Fruit fly (Drosophila melanogaster) whole organism, embryonic: ENCODE data around the gene Syt12.
A peak's percentile ranks its signal among the peaks of the same experiment; 100 is the strongest.

ENCODE experiments used
- Adf1 ChIP-seq: fragments of 200-800 bp; sonication (Bioruptor generic); IDR thresholded peaks from 2 replicates; pipeline ENCODE4 v1.3.6; 2022; ENCODE audit warnings: missing biosample characterization, missing genetic modification characterization
- CG10321 ChIP-seq: fragments of 200-800 bp; sonication (Bioruptor generic); IDR thresholded peaks from 2 replicates; pipeline ENCODE4 v1.3.6; 2022; ENCODE audit warnings: missing biosample characterization, missing genetic modification characterization
- CG10979 ChIP-seq: fragments of 200-800 bp; sonication (Bioruptor generic); optimal IDR thresholded peaks from 2 replicates; lab custom pipeline; 2018; ENCODE audit warnings: missing biosample characterization, mild to moderate bottlenecking, missing genetic modification characterization, moderate library complexity
- CG11560 ChIP-seq: fragments of 200-800 bp; sonication (Bioruptor generic); IDR thresholded peaks from 3 replicates; pipeline ENCODE4 v1.3.6; 2022; ENCODE audit warnings: missing biosample characterization, missing genetic modification characterization
- CG12155 ChIP-seq: fragments of 200-800 bp; sonication (Bioruptor generic); optimal IDR thresholded peaks from 3 replicates; lab custom pipeline; 2016; ENCODE audit warnings: missing biosample characterization, missing genetic modification characterization
- CG12942 ChIP-seq: fragments of 200-800 bp; sonication (Bioruptor generic); optimal IDR thresholded peaks from 3 replicates; lab custom pipeline; 2016; ENCODE audit warnings: missing biosample characterization, missing genetic modification characterization
- CG13624 ChIP-seq: fragments of 200-800 bp; sonication (Bioruptor generic); optimal IDR thresholded peaks from 2 replicates; lab custom pipeline; 2016; ENCODE audit warnings: missing biosample characterization, missing genetic modification characterization
- CG13775 ChIP-seq: fragments of 200-800 bp; sonication (Bioruptor generic); optimal IDR thresholded peaks from 3 replicates; lab custom pipeline; 2017; ENCODE audit warnings: missing biosample characterization, mild to moderate bottlenecking, missing genetic modification characterization
- CG16863 ChIP-seq: fragments of 200-800 bp; sonication (Bioruptor generic); optimal IDR thresholded peaks from 3 replicates; lab custom pipeline; 2016; ENCODE audit warnings: missing biosample characterization, missing genetic modification characterization
- CG17359 ChIP-seq: fragments of 200-800 bp; sonication (Bioruptor generic); optimal IDR thresholded peaks from 3 replicates; lab custom pipeline; 2018; ENCODE audit warnings: missing biosample characterization, mild to moderate bottlenecking, missing genetic modification characterization, moderate library complexity
- CG18599 ChIP-seq: fragments of 200-800 bp; sonication (Bioruptor generic); optimal IDR thresholded peaks from 3 replicates; lab custom pipeline; 2017; ENCODE audit warnings: missing biosample characterization, missing genetic modification characterization, mild to moderate bottlenecking, moderate library complexity, missing genetic modification reagents
- CG18619 ChIP-seq: fragments of 200-800 bp; sonication (Bioruptor generic); optimal IDR thresholded peaks from 3 replicates; lab custom pipeline; 2017; ENCODE audit warnings: missing biosample characterization, mild to moderate bottlenecking, missing genetic modification characterization
- CG2875 ChIP-seq: fragments of 200-800 bp; sonication (Bioruptor generic); optimal IDR thresholded peaks from 2 replicates; lab custom pipeline; 2017; ENCODE audit warnings: missing biosample characterization, mild to moderate bottlenecking, missing genetic modification characterization, missing genetic modification reagents
- CG3281 ChIP-seq: fragments of 200-800 bp; sonication (Bioruptor generic); optimal IDR thresholded peaks from 3 replicates; lab custom pipeline; 2017; ENCODE audit warnings: missing biosample characterization, mild to moderate bottlenecking, missing genetic modification characterization
- CG34422 ChIP-seq: fragments of 200-800 bp; sonication (Bioruptor generic); IDR thresholded peaks from 3 replicates; pipeline ENCODE4 v1.3.6; 2022; ENCODE audit warnings: missing biosample characterization, missing genetic modification characterization
- CG5245 ChIP-seq: fragments of 200-800 bp; sonication (Bioruptor generic); optimal IDR thresholded peaks from 3 replicates; lab custom pipeline; 2016; ENCODE audit warnings: missing biosample characterization, missing genetic modification characterization
- CG7987 ChIP-seq: fragments of 200-800 bp; sonication (Bioruptor generic); optimal IDR thresholded peaks from 2 replicates; lab custom pipeline; 2018; ENCODE audit warnings: missing biosample characterization, mild to moderate bottlenecking, missing genetic modification characterization, moderate library complexity
- CG8290 ChIP-seq, 3 experiments: fragments of 200-800 bp; sonication (Bioruptor generic); optimal IDR thresholded peaks; 2 replicates each; lab custom pipeline; 2016 to 2019; ENCODE audit warnings: missing biosample characterization in 3 of 3, missing genetic modification characterization in 3 of 3, mild to moderate bottlenecking in 2 of 3, moderate library complexity in 1 of 3
- Gug ChIP-seq: fragments of 200-800 bp; sonication (Bioruptor generic); IDR thresholded peaks from 4 replicates; pipeline ENCODE4 v1.3.6; 2022; ENCODE audit warnings: missing biosample characterization, missing genetic modification characterization
- HLHmδ ChIP-seq: fragments of 200-800 bp; sonication (Bioruptor generic); optimal IDR thresholded peaks from 2 replicates; lab custom pipeline; 2018; ENCODE audit warnings: missing biosample characterization, mild to moderate bottlenecking, missing genetic modification characterization, moderate library complexity
- HmgZ ChIP-seq: fragments of 200-800 bp; sonication (Bioruptor generic); optimal IDR thresholded peaks from 2 replicates; lab custom pipeline; 2018; ENCODE audit warnings: missing biosample characterization, mild to moderate bottlenecking, missing genetic modification characterization
- NC2β ChIP-seq: fragments of 200-800 bp; sonication (Bioruptor generic); optimal IDR thresholded peaks from 2 replicates; lab custom pipeline; 2016; ENCODE audit warnings: missing biosample characterization, missing genetic modification characterization
- Oaz ChIP-seq: fragments of 200-800 bp; sonication (Bioruptor generic); IDR thresholded peaks from 2 replicates; pipeline ENCODE4 v1.3.6; 2022; ENCODE audit warnings: missing biosample characterization, missing genetic modification characterization
- PHDP ChIP-seq: fragments of 200-800 bp; sonication (Bioruptor generic); optimal IDR thresholded peaks from 3 replicates; lab custom pipeline; 2018; ENCODE audit warnings: missing biosample characterization, mild to moderate bottlenecking, missing genetic modification characterization, moderate library complexity
- Sox102F ChIP-seq: fragments of 200-800 bp; sonication (Bioruptor generic); optimal IDR thresholded peaks from 2 replicates; lab custom pipeline; 2018; ENCODE audit warnings: missing biosample characterization, mild to moderate bottlenecking, missing genetic modification characterization, moderate library complexity
- Trl ChIP-seq, 3 experiments: fragments of >200 bp in 2 of 3; fragments of 200-800 bp in 1 of 3; sonication (Bioruptor generic) in 1 of 3; optimal IDR thresholded peaks; 2 replicates in 1 of 3; 3 replicates in 2 of 3; lab custom pipeline; 2016 to 2017; ENCODE audit warnings: missing biosample characterization in 1 of 3, missing genetic modification characterization in 1 of 3
- cad ChIP-seq: fragments of >200 bp; optimal IDR thresholded peaks from 2 replicates; lab custom pipeline; 2017; ENCODE audit warnings: missing biosample characterization, missing genetic modification characterization
- cato ChIP-seq: fragments of 200-800 bp; sonication (Bioruptor generic); optimal IDR thresholded peaks from 2 replicates; lab custom pipeline; 2016; ENCODE audit warnings: missing biosample characterization, missing genetic modification characterization, borderline replicate concordance
- caup ChIP-seq: fragments of 200-800 bp; sonication (Bioruptor generic); optimal IDR thresholded peaks from 3 replicates; lab custom pipeline; 2017; ENCODE audit warnings: missing biosample characterization, mild to moderate bottlenecking, missing genetic modification characterization, moderate library complexity; ENCODE audit not compliant: severe bottlenecking
- dm ChIP-seq: fragments of 200-800 bp; sonication (Bioruptor generic); optimal IDR thresholded peaks from 3 replicates; lab custom pipeline; 2016; ENCODE audit warnings: missing biosample characterization, missing genetic modification characterization
- ftz-f1 ChIP-seq: fragments of 200-800 bp; sonication (Bioruptor generic); optimal IDR thresholded peaks from 2 replicates; lab custom pipeline; 2016; ENCODE audit warnings: missing biosample characterization, missing genetic modification characterization
- fu2 ChIP-seq: fragments of 200-800 bp; sonication (Bioruptor generic); optimal IDR thresholded peaks from 2 replicates; lab custom pipeline; 2016; ENCODE audit warnings: missing biosample characterization, missing genetic modification characterization
- gem ChIP-seq: fragments of 200-800 bp; sonication (Bioruptor generic); optimal IDR thresholded peaks from 2 replicates; lab custom pipeline; 2019; ENCODE audit warnings: missing biosample characterization, mild to moderate bottlenecking, missing genetic modification characterization, moderate library complexity
- ind ChIP-seq: fragments of 200-800 bp; sonication (Bioruptor generic); optimal IDR thresholded peaks from 3 replicates; lab custom pipeline; 2016; ENCODE audit warnings: missing biosample characterization, missing genetic modification characterization
- kay ChIP-seq: fragments of 200-800 bp; sonication (Bioruptor generic); optimal IDR thresholded peaks from 2 replicates; lab custom pipeline; 2016; ENCODE audit warnings: missing biosample characterization, missing genetic modification characterization
- mam ChIP-seq: fragments of 200-800 bp; sonication (Bioruptor generic); optimal IDR thresholded peaks from 3 replicates; lab custom pipeline; 2016; ENCODE audit warnings: missing biosample characterization, missing genetic modification characterization
- mirr ChIP-seq: fragments of 200-800 bp; sonication (Bioruptor generic); optimal IDR thresholded peaks from 3 replicates; lab custom pipeline; 2018; ENCODE audit warnings: missing biosample characterization, mild to moderate bottlenecking, missing genetic modification characterization
- onecut ChIP-seq: fragments of 200-800 bp; sonication (Bioruptor generic); IDR thresholded peaks from 2 replicates; pipeline ENCODE4 v1.3.6; 2022; ENCODE audit warnings: missing biosample characterization, missing genetic modification characterization
- otp ChIP-seq: fragments of 200-800 bp; sonication (Bioruptor generic); IDR thresholded peaks from 3 replicates; pipeline ENCODE4, ENCODE4 v1.3.6; 2022; ENCODE audit warnings: missing biosample characterization, missing genetic modification characterization
- pan ChIP-seq, 4 experiments: fragments of >200 bp in 3 of 4; fragments of 200-800 bp in 1 of 4; sonication (Bioruptor generic) in 1 of 4; optimal IDR thresholded peaks in 3 of 4; IDR thresholded peaks in 1 of 4; 2 replicates each; pipeline versions ENCODE4 v1.3.6 to Lab custom; 2017 to 2022; ENCODE audit warnings: missing biosample characterization in 2 of 4, missing genetic modification characterization in 2 of 4, mixed read lengths in 1 of 4
- pfk ChIP-seq: fragments of 200-800 bp; sonication (Bioruptor generic); optimal IDR thresholded peaks from 2 replicates; lab custom pipeline; 2018; ENCODE audit warnings: missing biosample characterization, mild to moderate bottlenecking, missing genetic modification characterization, moderate library complexity
- repo ChIP-seq: fragments of 200-800 bp; sonication (Bioruptor generic); optimal IDR thresholded peaks from 2 replicates; lab custom pipeline; 2016; ENCODE audit warnings: missing biosample characterization, missing genetic modification characterization
- ro ChIP-seq: fragments of 200-800 bp; sonication (Bioruptor generic); IDR thresholded peaks from 2 replicates; pipeline ENCODE4 v1.3.6; 2022; ENCODE audit warnings: missing biosample characterization, missing genetic modification characterization
- slbo ChIP-seq: fragments of 200-800 bp; sonication (Bioruptor generic); IDR thresholded peaks from 2 replicates; pipeline ENCODE4 v1.3.6; 2022; ENCODE audit warnings: missing biosample characterization, missing genetic modification characterization
- sqz ChIP-seq: fragments of 200-800 bp; sonication (Bioruptor generic); optimal IDR thresholded peaks from 3 replicates; lab custom pipeline; 2018; ENCODE audit warnings: missing biosample characterization, mild to moderate bottlenecking, missing genetic modification characterization
- stwl ChIP-seq: fragments of 200-800 bp; sonication (Bioruptor generic); optimal IDR thresholded peaks from 3 replicates; lab custom pipeline; 2018; ENCODE audit warnings: missing biosample characterization, mild to moderate bottlenecking, missing genetic modification characterization, moderate library complexity
- twi ChIP-seq: fragments of 200-800 bp; optimal IDR thresholded peaks from 2 replicates; lab custom pipeline; 2019; ENCODE audit warnings: missing biosample characterization, mild to moderate bottlenecking, missing genetic modification characterization, moderate library complexity
- yki ChIP-seq: fragments of >200 bp; optimal IDR thresholded peaks from 3 replicates; lab custom pipeline; 2018
- zfh1 ChIP-seq: fragments of 200-800 bp; sonication (Bioruptor generic); IDR thresholded peaks from 3 replicates; pipeline ENCODE4 v1.3.6; 2022; ENCODE audit warnings: missing biosample characterization, missing genetic modification characterization

Gene Syt12

DNA sequence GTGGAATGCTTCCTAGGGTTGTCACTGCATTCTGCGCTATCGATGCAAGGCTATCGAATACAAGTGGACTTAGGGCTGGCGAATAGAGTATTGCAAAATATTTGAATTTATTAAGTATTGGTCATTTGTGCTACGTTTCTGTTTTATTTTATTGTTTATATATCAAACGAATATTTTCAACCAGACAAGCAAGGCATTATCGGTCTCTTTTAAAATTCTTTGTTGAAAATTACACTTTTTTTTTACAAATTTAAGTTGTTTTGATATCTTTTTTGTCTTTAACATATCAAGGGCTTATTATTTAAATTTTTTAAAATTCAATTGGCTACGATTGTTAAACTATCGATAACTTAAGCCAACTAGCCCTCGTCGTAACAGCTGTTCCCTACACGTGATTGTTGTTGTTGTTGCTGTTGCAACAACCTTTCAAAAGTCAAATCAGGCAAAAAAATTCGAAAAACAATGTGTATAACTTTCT is 28.4 kb downstream of the Syt12 start, which contains the start of the genes Ype and CG1662 (continued):
- TF ChIP-seq fu2 (GFP tag; lab: Kevin White, UChicago) (peak; percentile 54), Oaz (GFP tag; lab: Robert Waterston, UW) (0 out of 2 replicates have a peak, but pooled peaks have one; percentile 16), HLHmδ (GFP tag; lab: Kevin White, UChicago) (no peak), CG10321 (GFP tag; lab: Robert Waterston, UW) (no peak), ro (GFP tag; lab: Robert Waterston, UW) (no peak), CG16863 (GFP tag; lab: Kevin White, UChicago) (peak; percentile 52), CG11560 (tag; lab: Robert Waterston, UW) (peak; percentile 93), kay (GFP tag; lab: Kevin White, UChicago) (peak; percentile 63), pfk (GFP tag; lab: Kevin White, UChicago) (no peak), ind (GFP tag; lab: Kevin White, UChicago) (peak; percentile 74), repo (peak; percentile 3), gem (tag; lab: Kevin White, UChicago) (peak; percentile 84), CG18619 (peak; percentile 65), sqz (peak; percentile 56), Sox102F (peak; percentile 67), Trl (optimal IDR thresholded peaks at IDR 0.05; lab: Kevin White, UChicago) (no peak), Trl (GFP tag; optimal IDR thresholded peaks at IDR 0.05; lab: Kevin White, UChicago) (peak; percentile 71), otp (GFP tag; lab: Robert Waterston, UW) (peak; percentile 42; the same call in 1 of the 3 replicates), twi (peak; percentile 61), yki (lab: Kevin White, UChicago) (no peak), HmgZ (tag; lab: Kevin White, UChicago) (peak; percentile 49), CG2875 (GFP tag; lab: Kevin White, UChicago) (peak; percentile 25), slbo (GFP tag; lab: Robert Waterston, UW) (peak; percentile 85), CG12942 (GFP tag; lab: Kevin White, UChicago) (peak; percentile 61), CG3281 (GFP tag; lab: Kevin White, UChicago) (peak; percentile 77), stwl (tag; lab: Kevin White, UChicago) (peak; percentile 38), CG5245 (GFP tag; lab: Kevin White, UChicago) (peak; percentile 47), Adf1 (GFP tag; lab: Robert Waterston, UW) (no peak), Gug (peak; percentile 53; the same call in 1 of the 4 replicates), PHDP (peak; percentile 72), mam (GFP tag; lab: Kevin White, UChicago) (peak; percentile 76), caup (GFP tag; lab: Kevin White, UChicago) (peak; percentile 55), CG10979 (peak; percentile 61), NC2β (peak; percentile 42), CG13624 (GFP tag; lab: Kevin White, UChicago) (peak; percentile 67), CG34422 (peak; percentile 61; the same call in 2 of the 3 replicates), zfh1 (GFP tag; lab: Robert Waterston, UW) (peak; percentile 62; the same call in 1 of the 3 replicates), CG12155 (peak; percentile 62), onecut (GFP tag; lab: Robert Waterston, UW) (peak; percentile 21; the same call in 1 of the 2 replicates), cad (GFP tag; lab: Kevin White, UChicago) (no peak), dm (GFP tag; lab: Kevin White, UChicago) (peak; percentile 49), CG8290 (GFP tag; optimal IDR thresholded peaks at IDR 0.05; lab: Kevin White, UChicago) (peak; percentile 40), CG8290 (tag; optimal IDR thresholded peaks at IDR 0.05; lab: Kevin White, UChicago) (peak; percentile 27 to 52), cato (GFP tag; lab: Kevin White, UChicago) (peak; percentile 51), CG18599 (GFP tag; lab: Kevin White, UChicago) (peak; percentile 78), mirr (GFP tag; lab: Kevin White, UChicago) (peak; percentile 41), pan (optimal IDR thresholded peaks at IDR 0.05; lab: Kevin White, UChicago) (no peak), pan (GFP tag; optimal IDR thresholded peaks at IDR 0.05 in 1 of 2, IDR thresholded peaks at IDR 0.05 in 1 of 2) (peak in 1 of 2 experiments; percentile 66), CG17359 (tag; lab: Kevin White, UChicago) (peak; percentile 64), CG13775 (peak; percentile 82), ftz-f1 (GFP tag; lab: Kevin White, UChicago) (peak; percentile 11), CG7987 (GFP tag; lab: Kevin White, UChicago) (peak; percentile 24)
